Fruit fly (Drosophila melanogaster) whole organism, adult: ENCODE measurements around the gene COX6AL2.

Experiments used
- CG11617 ChIP-seq: fragments of 200-800 bp; sonication (Bioruptor generic); optimal IDR thresholded peaks from 2 replicates; lab custom pipeline; 2017; ENCODE audit warnings: mild to moderate bottlenecking, missing biosample characterization, missing genetic modification reagents, missing genetic modification characterization
- CG14711 ChIP-seq: fragments of 200-800 bp; sonication (Bioruptor generic); optimal IDR thresholded peaks from 2 replicates; lab custom pipeline; 2018; ENCODE audit warnings: missing biosample characterization, mild to moderate bottlenecking, missing genetic modification characterization, moderate library complexity
- CG1620 ChIP-seq: fragments of 200-800 bp; sonication (Bioruptor generic); optimal IDR thresholded peaks from 2 replicates; lab custom pipeline; 2016; ENCODE audit warnings: missing biosample characterization, missing genetic modification characterization
- CG33017 ChIP-seq: fragments of 200-800 bp; sonication (Bioruptor generic); optimal IDR thresholded peaks from 2 replicates; lab custom pipeline; 2018; ENCODE audit warnings: missing biosample characterization, mild to moderate bottlenecking, missing genetic modification characterization, moderate library complexity
- CG5204 ChIP-seq: fragments of 200-800 bp; sonication (Bioruptor generic); optimal IDR thresholded peaks from 2 replicates; lab custom pipeline; 2016; ENCODE audit warnings: missing biosample characterization, missing genetic modification characterization
- CG7045 ChIP-seq: fragments of 200-800 bp; sonication (Bioruptor generic); optimal IDR thresholded peaks from 2 replicates; lab custom pipeline; 2017; ENCODE audit warnings: missing biosample characterization, mild to moderate bottlenecking, missing genetic modification characterization
- CG7101 ChIP-seq: fragments of 200-800 bp; sonication (Bioruptor generic); optimal IDR thresholded peaks from 2 replicates; lab custom pipeline; 2018; ENCODE audit warnings: missing biosample characterization, mild to moderate bottlenecking, missing genetic modification characterization, moderate library complexity
- Clk ChIP-seq: fragments of 200-800 bp; sonication (Bioruptor generic); optimal IDR thresholded peaks from 2 replicates; lab custom pipeline; 2017; ENCODE audit warnings: missing biosample characterization, missing genetic modification characterization
- Crg-1 ChIP-seq: fragments of 200-800 bp; sonication (Bioruptor generic); optimal IDR thresholded peaks from 2 replicates; lab custom pipeline; 2016; ENCODE audit warnings: missing biosample characterization, missing genetic modification characterization
- Hr96 ChIP-seq: fragments of 200-800 bp; sonication (Bioruptor generic); optimal IDR thresholded peaks from 2 replicates; lab custom pipeline; 2016; ENCODE audit warnings: missing biosample characterization, missing genetic modification characterization
- Mnt ChIP-seq: fragments of 200-800 bp; sonication (Bioruptor generic); optimal IDR thresholded peaks from 2 replicates; lab custom pipeline; 2016; ENCODE audit warnings: missing biosample characterization, mild to moderate bottlenecking, missing genetic modification characterization
- bab1 ChIP-seq: fragments of 200-800 bp; sonication (Bioruptor generic); optimal IDR thresholded peaks from 3 replicates; lab custom pipeline; 2019; ENCODE audit warnings: missing biosample characterization, mild to moderate bottlenecking, missing genetic modification characterization, moderate library complexity
- cic ChIP-seq: fragments of 200-800 bp; sonication (Bioruptor generic); optimal IDR thresholded peaks from 2 replicates; lab custom pipeline; 2017; ENCODE audit warnings: missing biosample characterization, mild to moderate bottlenecking, missing genetic modification characterization, moderate library complexity
- cnc ChIP-seq, 2 experiments: fragments of >200 bp; optimal IDR thresholded peaks; 2 replicates each; lab custom pipeline; 2017
- kay ChIP-seq: fragments of 200-800 bp; sonication (Bioruptor generic); peaks from one replicate; lab custom pipeline; 2016; ENCODE audit warnings: missing biosample characterization, missing genetic modification characterization, borderline replicate concordance
- ovo ChIP-seq: fragments of 200-800 bp; sonication (Bioruptor generic); optimal IDR thresholded peaks from 2 replicates; lab custom pipeline; 2016; ENCODE audit warnings: missing biosample characterization, missing genetic modification characterization
- pad ChIP-seq: fragments of 200-800 bp; sonication (Bioruptor generic); optimal IDR thresholded peaks from 3 replicates; lab custom pipeline; 2017; ENCODE audit warnings: missing biosample characterization, missing genetic modification characterization, mild to moderate bottlenecking, moderate library complexity, missing genetic modification reagents
- tj ChIP-seq: fragments of 200-800 bp; sonication (Bioruptor generic); optimal IDR thresholded peaks from 3 replicates; lab custom pipeline; 2017; ENCODE audit warnings: missing biosample characterization, mild to moderate bottlenecking, missing genetic modification characterization, moderate library complexity
- toe ChIP-seq: fragments of 200-800 bp; sonication (Bioruptor generic); optimal IDR thresholded peaks from 2 replicates; lab custom pipeline; 2016; ENCODE audit warnings: missing biosample characterization, missing genetic modification characterization

COX6AL2 gene

dm6 chr3L:18924790-18925189 is 10.8 kb upstream of the COX6AL2 start, which contains the start of gene CG43049:
TSS of gene CG43049 (plus strand) at chr3L:18925090.
- TF ChIP-seq cic (GFP tag; lab: Kevin White, UChicago) = no peak
- TF ChIP-seq kay (GFP tag; lab: Kevin White, UChicago) = peak; percentile 52

dm6 chr3L:18922086-18922485 is 8.1 kb upstream of the COX6AL2 start, which contains the start of gene CG3819:
TSS of gene CG3819 (minus strand) at chr3L:18922108.
- TF ChIP-seq CG7045 (GFP tag; lab: Kevin White, UChicago) = no peak
- no peak for TF ChIP-seq CG11617 (GFP tag; lab: Kevin White, UChicago)
- TF ChIP-seq ovo (GFP tag; lab: Kevin White, UChicago) = no peak
- no peak for TF ChIP-seq kay (GFP tag; lab: Kevin White, UChicago)
- TF ChIP-seq cnc (optimal IDR thresholded peaks at IDR 0.05; lab: Kevin White, UChicago) = no peak
- no peak for TF ChIP-seq Hr96 (GFP tag; lab: Kevin White, UChicago)
- TF ChIP-seq CG33017 (tag; lab: Kevin White, UChicago) = no peak
- TF ChIP-seq cic (GFP tag; lab: Kevin White, UChicago) = no peak
- no peak for TF ChIP-seq Mnt (GFP tag; lab: Kevin White, UChicago)
- TF ChIP-seq Crg-1 (GFP tag; lab: Kevin White, UChicago) = no peak
- no peak for TF ChIP-seq CG14711 (tag; lab: Kevin White, UChicago)
- TF ChIP-seq Clk = no peak
- TF ChIP-seq tj = no peak

- no peak for TF ChIP-seq CG11617 (GFP tag; lab: Kevin White, UChicago)
- no peak for TF ChIP-seq Mnt (GFP tag; lab: Kevin White, UChicago)
- TF ChIP-seq CG14711 (tag; lab: Kevin White, UChicago) = no peak
- TF ChIP-seq tj = no peak
- TF ChIP-seq cic (GFP tag; lab: Kevin White, UChicago) = no peak
- no peak for TF ChIP-seq CG7101 (tag; lab: Kevin White, UChicago)
- no peak for TF ChIP-seq bab1 (GFP tag; lab: Kevin White, UChicago)
Observed at dm6 chr3L:18920219-18920618, 6.3 kb upstream of the COX6AL2 start, which contains the start of gene CG18223. TSS of gene CG18223 (minus strand) at chr3L:18920319.

DNA sequence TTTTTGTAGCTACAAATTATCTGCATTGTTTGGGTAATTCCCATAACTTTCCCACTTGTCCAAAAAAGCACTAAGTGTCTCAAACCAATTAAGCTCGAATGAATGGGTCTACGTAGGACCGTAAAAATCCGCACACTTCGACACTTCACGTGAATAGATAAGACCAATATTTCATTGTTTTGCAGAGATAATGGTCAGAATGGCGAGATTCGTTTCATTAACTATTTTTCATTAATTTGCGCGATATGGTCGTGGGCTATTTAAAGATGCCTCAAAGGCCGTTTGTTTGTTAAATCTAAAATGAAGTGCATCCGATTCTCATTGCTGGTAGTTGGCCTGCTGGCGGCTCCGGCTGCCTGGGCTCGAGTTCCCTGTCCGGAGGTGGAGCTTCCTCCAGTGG is 3.3 kb upstream of the COX6AL2 start, which contains the start of gene CG6839:
TSS of gene CG6839 (plus strand) at position 301 of the 400 bp plus-strand sequence.
- peak; percentile 51 for TF ChIP-seq cic (GFP tag; lab: Kevin White, UChicago)
- no peak for TF ChIP-seq CG1620 (GFP tag; lab: Kevin White, UChicago)
- TF ChIP-seq cnc (optimal IDR thresholded peaks at IDR 0.05; lab: Kevin White, UChicago) = no peak

DNA sequence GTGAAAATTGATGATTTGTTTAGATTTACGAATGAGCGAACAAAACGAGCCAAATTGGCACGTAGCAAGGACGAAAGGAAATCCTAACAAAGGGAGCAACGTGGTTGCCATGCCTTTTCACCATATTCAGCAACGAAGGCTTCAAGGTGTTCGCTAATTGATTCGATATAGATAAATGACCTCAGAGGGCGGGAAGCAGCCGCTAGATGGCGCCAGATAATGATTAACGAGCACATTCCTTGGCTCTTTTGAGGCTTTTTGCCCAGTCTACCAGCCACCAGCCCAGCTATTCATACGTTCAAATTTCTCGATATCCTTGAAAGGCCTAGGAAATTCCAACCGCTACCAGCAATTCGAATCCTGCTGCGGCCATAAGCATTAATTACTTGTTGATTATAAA is 2.5 kb upstream of the COX6AL2 start:
- no peak for TF ChIP-seq Clk
- TF ChIP-seq tj = no peak
- no peak for TF ChIP-seq CG7101 (tag; lab: Kevin White, UChicago)
- no peak for TF ChIP-seq CG7045 (GFP tag; lab: Kevin White, UChicago)
- TF ChIP-seq toe (GFP tag; lab: Kevin White, UChicago) = no peak

dm6 chr3L:18911082-18911481 is 2.9 kb downstream of the COX6AL2 start, which contains the start of gene Ir75d:
TSS of gene Ir75d (minus strand) at chr3L:18911182.
- TF ChIP-seq CG5204 (no peak), CG11617 (GFP tag; lab: Kevin White, UChicago) (no peak), CG1620 (GFP tag; lab: Kevin White, UChicago) (no peak), kay (GFP tag; lab: Kevin White, UChicago) (no peak), toe (GFP tag; lab: Kevin White, UChicago) (no peak), pad (GFP tag; lab: Kevin White, UChicago) (no peak), CG33017 (tag; lab: Kevin White, UChicago) (no peak), Hr96 (GFP tag; lab: Kevin White, UChicago) (no peak), Crg-1 (GFP tag; lab: Kevin White, UChicago) (no peak)

dm6 chr3L:18904772-18905601 is 9.0 kb downstream of the COX6AL2 start, which contains the start of the genes CSN1b and Prp6:
TSS of gene CSN1b (minus strand) at chr3L:18904930.
TSS of gene Prp6 (plus strand) at chr3L:18905372.
- peak; percentile 12 for TF ChIP-seq tj
- TF ChIP-seq CG7045 (GFP tag; lab: Kevin White, UChicago) = no peak

- no peak for TF ChIP-seq toe (GFP tag; lab: Kevin White, UChicago)
- TF ChIP-seq CG1620 (GFP tag; lab: Kevin White, UChicago) = peak; percentile 9
- TF ChIP-seq Mnt (GFP tag; lab: Kevin White, UChicago) = no peak
- no peak for TF ChIP-seq Hr96 (GFP tag; lab: Kevin White, UChicago)
- TF ChIP-seq bab1 (GFP tag; lab: Kevin White, UChicago) = peak; percentile 64
Observed at dm6 chr3L:18901411-18901810, 12.5 kb downstream of the COX6AL2 start, which contains the start of the genes arx and CG6843. TSS of gene arx (minus strand) at chr3L:18901554. TSS of gene CG6843 (plus strand) at chr3L:18901594.
